Fruit fly (Drosophila melanogaster) whole organism, embryonic: ENCODE results near the gene CG13096.
A peak's percentile ranks its signal among the peaks of the same experiment; 100 is the strongest.

Experiments
- Abd-B ChIP-seq: fragments of 200-800 bp; sonication (Bioruptor generic); optimal IDR thresholded peaks from 2 replicates; lab custom pipeline; 2018; ENCODE audit warnings: missing biosample characterization, mild to moderate bottlenecking, missing genetic modification characterization, moderate library complexity
- CG10209 ChIP-seq: fragments of 200-800 bp; sonication (Bioruptor generic); optimal IDR thresholded peaks from 3 replicates; lab custom pipeline; 2017; ENCODE audit warnings: missing biosample characterization, mild to moderate bottlenecking, missing genetic modification characterization, missing genetic modification reagents
- CG10274 ChIP-seq: fragments of 200-800 bp; sonication (Bioruptor generic); optimal IDR thresholded peaks from 3 replicates; lab custom pipeline; 2017; ENCODE audit warnings: missing biosample characterization, mild to moderate bottlenecking, missing genetic modification characterization
- CG11504 ChIP-seq: fragments of 200-800 bp; sonication (Bioruptor generic); optimal IDR thresholded peaks from 3 replicates; lab custom pipeline; 2019; ENCODE audit warnings: missing biosample characterization, mild to moderate bottlenecking, missing genetic modification characterization, moderate library complexity
- CG12155 ChIP-seq: fragments of 200-800 bp; sonication (Bioruptor generic); optimal IDR thresholded peaks from 3 replicates; lab custom pipeline; 2016; ENCODE audit warnings: missing biosample characterization, missing genetic modification characterization
- CG12299 ChIP-seq: fragments of 200-800 bp; sonication (Bioruptor generic); optimal IDR thresholded peaks from 2 replicates; lab custom pipeline; 2018; ENCODE audit warnings: missing biosample characterization, mild to moderate bottlenecking, missing genetic modification characterization
- CG1647 ChIP-seq: fragments of 200-800 bp; sonication (Bioruptor generic); optimal IDR thresholded peaks from 3 replicates; lab custom pipeline; 2016; ENCODE audit warnings: missing biosample characterization, missing genetic modification characterization
- CG16863 ChIP-seq: fragments of 200-800 bp; sonication (Bioruptor generic); optimal IDR thresholded peaks from 3 replicates; lab custom pipeline; 2016; ENCODE audit warnings: missing biosample characterization, missing genetic modification characterization
- CG17568 ChIP-seq: fragments of 200-800 bp; sonication (Bioruptor generic); optimal IDR thresholded peaks from 2 replicates; lab custom pipeline; 2018; ENCODE audit warnings: missing biosample characterization, mild to moderate bottlenecking, missing genetic modification characterization, moderate library complexity
- CG18764 ChIP-seq: fragments of 200-800 bp; sonication (Bioruptor generic); optimal IDR thresholded peaks from 3 replicates; lab custom pipeline; 2016; ENCODE audit warnings: missing biosample characterization, missing genetic modification characterization
- CG2129 ChIP-seq: fragments of 200-800 bp; sonication (Bioruptor generic); IDR thresholded peaks from 2 replicates; pipeline ENCODE4 v1.3.6; 2022; ENCODE audit warnings: missing biosample characterization, missing genetic modification characterization; ENCODE audit not compliant: partially characterized antibody
- CG31388 ChIP-seq: fragments of 200-800 bp; sonication (Bioruptor generic); optimal IDR thresholded peaks from 2 replicates; lab custom pipeline; 2016; ENCODE audit warnings: missing biosample characterization, missing genetic modification characterization
- CG3281 ChIP-seq: fragments of 200-800 bp; sonication (Bioruptor generic); optimal IDR thresholded peaks from 3 replicates; lab custom pipeline; 2017; ENCODE audit warnings: missing biosample characterization, mild to moderate bottlenecking, missing genetic modification characterization
- CG42726 ChIP-seq: fragments of 200-800 bp; sonication (Bioruptor generic); IDR thresholded peaks from 2 replicates; pipeline ENCODE4 v1.3.6; 2022; ENCODE audit warnings: missing biosample characterization, missing genetic modification characterization; ENCODE audit not compliant: partially characterized antibody
- CG4360 ChIP-seq: fragments of 200-800 bp; sonication (Bioruptor generic); IDR thresholded peaks from 2 replicates; pipeline ENCODE4 v1.3.6; 2022; ENCODE audit warnings: missing biosample characterization, missing genetic modification characterization
- CG7357 ChIP-seq: fragments of 200-800 bp; sonication (Bioruptor generic); IDR thresholded peaks from 3 replicates; pipeline ENCODE4 v1.3.6; 2022; ENCODE audit warnings: missing biosample characterization, missing genetic modification characterization
- CG7745 ChIP-seq: fragments of 200-800 bp; sonication (Bioruptor generic); optimal IDR thresholded peaks from 2 replicates; lab custom pipeline; 2018; ENCODE audit warnings: missing biosample characterization, mild to moderate bottlenecking, missing genetic modification characterization, moderate library complexity
- CG8290 ChIP-seq, 3 experiments: fragments of 200-800 bp; sonication (Bioruptor generic); optimal IDR thresholded peaks; 2 replicates each; lab custom pipeline; 2016 to 2019; ENCODE audit warnings: missing biosample characterization in 3 of 3, missing genetic modification characterization in 3 of 3, mild to moderate bottlenecking in 2 of 3, moderate library complexity in 1 of 3
- CG8388 ChIP-seq: fragments of 200-800 bp; sonication (Bioruptor generic); optimal IDR thresholded peaks from 2 replicates; lab custom pipeline; 2019; ENCODE audit warnings: missing biosample characterization, mild to moderate bottlenecking, missing genetic modification characterization, moderate library complexity
- Chrac-16 ChIP-seq: fragments of 200-800 bp; sonication (Bioruptor generic); optimal IDR thresholded peaks from 3 replicates; lab custom pipeline; 2016; ENCODE audit warnings: missing biosample characterization, missing genetic modification characterization
- HLHmδ ChIP-seq: fragments of 200-800 bp; sonication (Bioruptor generic); optimal IDR thresholded peaks from 2 replicates; lab custom pipeline; 2018; ENCODE audit warnings: missing biosample characterization, mild to moderate bottlenecking, missing genetic modification characterization, moderate library complexity
- Hr3 ChIP-seq: fragments of 200-800 bp; sonication (Bioruptor generic); optimal IDR thresholded peaks from 3 replicates; lab custom pipeline; 2016; ENCODE audit warnings: missing biosample characterization, missing genetic modification characterization
- Kr ChIP-seq: fragments of 200-800 bp; sonication (Bioruptor generic); optimal IDR thresholded peaks from 2 replicates; lab custom pipeline; 2017; ENCODE audit warnings: missing biosample characterization, mild to moderate bottlenecking, missing genetic modification characterization
- Lpt ChIP-seq: fragments of >200 bp; optimal IDR thresholded peaks from 2 replicates; lab custom pipeline; 2018; ENCODE audit warnings: missing biosample characterization, missing genetic modification characterization
- NC2β ChIP-seq: fragments of 200-800 bp; sonication (Bioruptor generic); optimal IDR thresholded peaks from 2 replicates; lab custom pipeline; 2016; ENCODE audit warnings: missing biosample characterization, missing genetic modification characterization
- ash1 ChIP-seq: fragments of 200-800 bp; sonication (Bioruptor generic); optimal IDR thresholded peaks from 2 replicates; lab custom pipeline; 2018; ENCODE audit warnings: missing biosample characterization, mild to moderate bottlenecking, missing genetic modification characterization
- chif ChIP-seq, 2 experiments: fragments of 200-800 bp; sonication (Bioruptor generic); optimal IDR thresholded peaks; 3 replicates each; lab custom pipeline; 2016; ENCODE audit warnings: missing biosample characterization in 2 of 2, missing genetic modification characterization in 2 of 2
- chinmo ChIP-seq: fragments of 200-800 bp; sonication (Bioruptor generic); IDR thresholded peaks from 4 replicates; pipeline ENCODE4 v1.3.6; 2022; ENCODE audit warnings: missing biosample characterization, missing genetic modification characterization; ENCODE audit not compliant: partially characterized antibody
- ci ChIP-seq: fragments of 200-800 bp; sonication (Bioruptor generic); IDR thresholded peaks from 3 replicates; pipeline ENCODE4 v1.3.6; 2022; ENCODE audit warnings: missing biosample characterization, missing genetic modification characterization
- dpn ChIP-seq, 2 experiments: fragments of 200-800 bp; sonication (Bioruptor generic); optimal IDR thresholded peaks; 3 replicates each; lab custom pipeline; 2016; ENCODE audit warnings: missing biosample characterization in 2 of 2, missing genetic modification characterization in 2 of 2
- emc ChIP-seq: fragments of 200-800 bp; sonication (Bioruptor generic); optimal IDR thresholded peaks from 2 replicates; lab custom pipeline; 2016; ENCODE audit warnings: missing biosample characterization, missing genetic modification characterization
- gt ChIP-seq: fragments of 200-800 bp; sonication (Bioruptor generic); IDR thresholded peaks from 2 replicates; pipeline ENCODE4 v1.3.6; 2022; ENCODE audit warnings: missing biosample characterization, missing genetic modification characterization
- hkb ChIP-seq, 2 experiments: fragments of 200-800 bp in 1 of 2; fragments of >200 bp in 1 of 2; sonication (Bioruptor generic) in 1 of 2; IDR thresholded peaks in 1 of 2; optimal IDR thresholded peaks in 1 of 2; 2 replicates each; pipeline versions ENCODE4 v1.3.6 to Lab custom; 2017 to 2022; ENCODE audit warnings: missing biosample characterization in 1 of 2, missing genetic modification characterization in 1 of 2
- insv ChIP-seq, 2 experiments: fragments of 200-800 bp; sonication (Bioruptor generic); optimal IDR thresholded peaks; 3 replicates each; lab custom pipeline; 2016 to 2018; ENCODE audit warnings: missing biosample characterization in 2 of 2, missing genetic modification characterization in 2 of 2
- kay ChIP-seq: fragments of 200-800 bp; sonication (Bioruptor generic); optimal IDR thresholded peaks from 2 replicates; lab custom pipeline; 2016; ENCODE audit warnings: missing biosample characterization, missing genetic modification characterization
- lov ChIP-seq, 2 experiments: fragments of 200-800 bp in 1 of 2; fragments of >200 bp in 1 of 2; sonication (Bioruptor generic) in 1 of 2; IDR thresholded peaks in 1 of 2; optimal IDR thresholded peaks in 1 of 2; 2 replicates in 1 of 2; 3 replicates in 1 of 2; pipeline versions ENCODE4 v1.3.6 to Lab custom; 2017 to 2022; ENCODE audit warnings: missing biosample characterization in 1 of 2, missing genetic modification characterization in 1 of 2
- oc ChIP-seq: fragments of 200-800 bp; sonication (Bioruptor generic); optimal IDR thresholded peaks from 2 replicates; lab custom pipeline; 2018; ENCODE audit warnings: missing biosample characterization, mild to moderate bottlenecking, missing genetic modification characterization, moderate library complexity
- odd ChIP-seq: fragments of 200-800 bp; sonication (Bioruptor generic); optimal IDR thresholded peaks from 2 replicates; lab custom pipeline; 2017; ENCODE audit warnings: missing biosample characterization, mild to moderate bottlenecking, missing genetic modification characterization
- schlank ChIP-seq: fragments of 200-800 bp; sonication (Bioruptor generic); optimal IDR thresholded peaks from 2 replicates; lab custom pipeline; 2018; ENCODE audit warnings: missing biosample characterization, mild to moderate bottlenecking, missing genetic modification characterization
- slp2 ChIP-seq: fragments of 200-800 bp; sonication (Bioruptor generic); optimal IDR thresholded peaks from 2 replicates; lab custom pipeline; 2016; ENCODE audit warnings: missing biosample characterization, missing genetic modification characterization
- sob ChIP-seq: fragments of 200-800 bp; sonication (Bioruptor generic); IDR thresholded peaks from 2 replicates; pipeline ENCODE4 v1.3.6; 2022; ENCODE audit warnings: missing biosample characterization, missing genetic modification characterization
- sug ChIP-seq: fragments of 200-800 bp; optimal IDR thresholded peaks from 2 replicates; lab custom pipeline; 2019; ENCODE audit warnings: missing biosample characterization, mild to moderate bottlenecking, missing genetic modification characterization, moderate library complexity
- tll ChIP-seq, 2 experiments: fragments of 200-800 bp in 1 of 2; fragments of >200 bp in 1 of 2; sonication (Bioruptor generic) in 1 of 2; optimal IDR thresholded peaks; 2 replicates each; lab custom pipeline; 2017 to 2019; ENCODE audit warnings: missing biosample characterization in 2 of 2, missing genetic modification characterization in 2 of 2, mild to moderate bottlenecking in 1 of 2, moderate library complexity in 1 of 2
- twi ChIP-seq: fragments of 200-800 bp; optimal IDR thresholded peaks from 2 replicates; lab custom pipeline; 2019; ENCODE audit warnings: missing biosample characterization, mild to moderate bottlenecking, missing genetic modification characterization, moderate library complexity
- unpg ChIP-seq: fragments of 200-800 bp; sonication (Bioruptor generic); optimal IDR thresholded peaks from 3 replicates; lab custom pipeline; 2018; ENCODE audit warnings: missing biosample characterization, mild to moderate bottlenecking, missing genetic modification characterization, moderate library complexity
- vvl ChIP-seq: fragments of 200-800 bp; sonication (Bioruptor generic); IDR thresholded peaks from 2 replicates; pipeline ENCODE4 v1.3.6; 2022; ENCODE audit warnings: missing biosample characterization, missing genetic modification characterization
- yki ChIP-seq: fragments of >200 bp; optimal IDR thresholded peaks from 3 replicates; lab custom pipeline; 2018
- zfh2 ChIP-seq: fragments of 200-800 bp; sonication (Bioruptor generic); optimal IDR thresholded peaks from 2 replicates; lab custom pipeline; 2016; ENCODE audit warnings: missing biosample characterization, missing genetic modification characterization

CG13096 gene

dm6 chr2L:8471667-8472066 lies 40.0 kb downstream of the CG13096 start (continued):
- TF ChIP-seq Hr3 (GFP tag; lab: Kevin White, UChicago) (peak; percentile 15), CG18764 (no peak), CG2129 (GFP tag; lab: Robert Waterston, UW) (no peak), sug (tag; lab: Kevin White, UChicago) (no peak), Lpt (GFP tag; lab: Kevin White, UChicago) (no peak), oc (tag; lab: Kevin White, UChicago) (no peak), yki (no peak), HLHmδ (GFP tag; lab: Kevin White, UChicago) (no peak), emc (GFP tag; lab: Kevin White, UChicago) (no peak), CG4360 (GFP tag; lab: Robert Waterston, UW) (no peak), CG8290 (GFP tag; optimal IDR thresholded peaks at IDR 0.05; lab: Kevin White, UChicago) (no peak), CG8290 (tag; optimal IDR thresholded peaks at IDR 0.05; lab: Kevin White, UChicago) (no peak), CG10209 (GFP tag; lab: Kevin White, UChicago) (peak; percentile 19), chif (GFP tag; optimal IDR thresholded peaks at IDR 0.05; lab: Kevin White, UChicago) (peak in 1 of 2 experiments; percentile 34), insv (GFP tag; optimal IDR thresholded peaks at IDR 0.05; lab: Kevin White, UChicago) (no peak), Kr (no peak), CG17568 (no peak), dpn (GFP tag; optimal IDR thresholded peaks at IDR 0.05; lab: Kevin White, UChicago) (no peak), hkb (optimal IDR thresholded peaks at IDR 0.05; lab: Kevin White, UChicago) (no peak), hkb (GFP tag; IDR thresholded peaks at IDR 0.05; lab: Robert Waterston, UW) (no peak), CG12299 (tag; lab: Kevin White, UChicago) (no peak), sob (GFP tag; lab: Robert Waterston, UW) (no peak), CG31388 (no peak), CG10274 (GFP tag; lab: Kevin White, UChicago) (no peak), schlank (no peak), twi (tag; lab: Kevin White, UChicago) (no peak), vvl (GFP tag; lab: Robert Waterston, UW) (0 out of 2 replicates have a peak, but pooled peaks have one; percentile 20), ash1 (GFP tag; lab: Kevin White, UChicago) (no peak), Abd-B (GFP tag; lab: Kevin White, UChicago) (no peak), odd (GFP tag; lab: Kevin White, UChicago) (no peak), NC2β (no peak), CG7745 (no peak), CG12155 (GFP tag; lab: Kevin White, UChicago) (no peak), tll (GFP tag; optimal IDR thresholded peaks at IDR 0.05; lab: Kevin White, UChicago) (no peak), kay (GFP tag; lab: Kevin White, UChicago) (no peak), unpg (peak; percentile 32), CG42726 (GFP tag; lab: Robert Waterston, UW) (no peak), CG16863 (no peak), CG1647 (GFP tag; lab: Kevin White, UChicago) (no peak), Chrac-16 (no peak), ci (no peak), CG11504 (tag; lab: Kevin White, UChicago) (peak; percentile 50), gt (GFP tag; lab: Robert Waterston, UW) (no peak), slp2 (no peak), CG7357 (GFP tag; lab: Robert Waterston, UW) (no peak), lov (optimal IDR thresholded peaks at IDR 0.05; lab: Kevin White, UChicago) (no peak), lov (GFP tag; IDR thresholded peaks at IDR 0.05; lab: Robert Waterston, UW) (no peak), CG8388 (GFP tag; lab: Kevin White, UChicago) (peak; percentile 49), CG3281 (GFP tag; lab: Kevin White, UChicago) (no peak), chinmo (GFP tag; lab: Robert Waterston, UW) (no peak), zfh2 (GFP tag; lab: Kevin White, UChicago) (no peak)
